Worm (Caenorhabditis elegans) whole organism, L2 larva: ENCODE results near the gene F19H8.2.

Experiments used
- C34F6.9 ChIP-seq: fragments of 150-350 bp; optimal IDR thresholded peaks from 2 replicates; lab custom pipeline; 2014; ENCODE audit warnings: missing biosample characterization, missing genetic modification characterization
- F13H6.1 ChIP-seq: sonication (generic microtip); optimal IDR thresholded peaks from 2 replicates; lab custom pipeline; 2016; ENCODE audit warnings: missing genetic modification characterization, missing compliant biosample characterization
- Y55F3AM.14 ChIP-seq: fragments of 200-800 bp; sonication (Bioruptor generic); optimal IDR thresholded peaks from 2 replicates; lab custom pipeline; 2018; ENCODE audit warnings: mild to moderate bottlenecking, missing genetic modification characterization, missing compliant biosample characterization
- ZK546.5 ChIP-seq: sonication (generic microtip); optimal IDR thresholded peaks from 2 replicates; lab custom pipeline; 2017; ENCODE audit warnings: missing biosample characterization, missing genetic modification characterization
- alr-1 ChIP-seq: fragments of 150-350 bp; optimal IDR thresholded peaks from 2 replicates; lab custom pipeline; 2014; ENCODE audit warnings: missing biosample characterization, missing genetic modification characterization
- aly-2 ChIP-seq: fragments of 150-350 bp; optimal IDR thresholded peaks from 2 replicates; lab custom pipeline; 2014; ENCODE audit warnings: missing biosample characterization, missing genetic modification characterization
- ama-1 ChIP-seq: fragments of 150-350 bp; optimal IDR thresholded peaks from 2 replicates; lab custom pipeline; 2018; ENCODE audit warnings: inconsistent platforms
- blmp-1 ChIP-seq: sonication (generic microtip); optimal IDR thresholded peaks from 2 replicates; lab custom pipeline; 2017; ENCODE audit warnings: missing genetic modification characterization, mild to moderate bottlenecking, missing compliant biosample characterization, antibody characterized with exemption, moderate library complexity; ENCODE audit not compliant: insufficient read depth
- ceh-16 ChIP-seq: fragments of 150-350 bp; optimal IDR thresholded peaks from 2 replicates; lab custom pipeline; 2014; ENCODE audit warnings: missing biosample characterization, missing genetic modification characterization
- crh-2 ChIP-seq: sonication (generic microtip); optimal IDR thresholded peaks from 2 replicates; lab custom pipeline; 2017; ENCODE audit warnings: missing biosample characterization, missing genetic modification characterization
- dmd-4 ChIP-seq: sonication (generic microtip); optimal IDR thresholded peaks from 2 replicates; lab custom pipeline; 2017; ENCODE audit warnings: missing biosample characterization, missing genetic modification characterization
- elt-1 ChIP-seq: fragments of 150-350 bp; optimal IDR thresholded peaks from 2 replicates; lab custom pipeline; 2014; ENCODE audit warnings: missing biosample characterization, missing genetic modification characterization
- elt-3 ChIP-seq: sonication (generic microtip); optimal IDR thresholded peaks from 2 replicates; lab custom pipeline; 2017; ENCODE audit warnings: missing biosample characterization, missing genetic modification characterization
- fos-1 ChIP-seq: fragments of 150-350 bp; optimal IDR thresholded peaks from 2 replicates; lab custom pipeline; 2014; ENCODE audit warnings: missing biosample characterization, missing genetic modification characterization
- gmeb-1 ChIP-seq: fragments of 150-350 bp; optimal IDR thresholded peaks from 2 replicates; lab custom pipeline; 2014; ENCODE audit warnings: missing biosample characterization, missing genetic modification characterization
- lin-11 ChIP-seq: fragments of 150-350 bp; sonication (generic microtip); optimal IDR thresholded peaks from 2 replicates; lab custom pipeline; 2014; ENCODE audit warnings: missing biosample characterization, missing genetic modification characterization, inconsistent platforms, mixed read lengths
- lin-39 ChIP-seq: fragments of 150-350 bp; optimal IDR thresholded peaks from 2 replicates; lab custom pipeline; 2014; ENCODE audit warnings: missing biosample characterization, missing genetic modification reagents, missing genetic modification characterization
- lsy-2 ChIP-seq, 2 experiments: fragments of 150-350 bp in 1 of 2; sonication (generic microtip) in 1 of 2; optimal IDR thresholded peaks; 2 replicates each; lab custom pipeline; 2014 to 2017; ENCODE audit warnings: missing biosample characterization in 2 of 2, missing genetic modification characterization in 2 of 2
- nhr-11 ChIP-seq: fragments of 150-350 bp; optimal IDR thresholded peaks from 2 replicates; lab custom pipeline; 2014; ENCODE audit warnings: missing biosample characterization, missing genetic modification characterization
- nhr-129 ChIP-seq: fragments of 150-350 bp; optimal IDR thresholded peaks from 2 replicates; lab custom pipeline; 2014; ENCODE audit warnings: missing biosample characterization, missing genetic modification characterization
- nhr-237 ChIP-seq: fragments of 150-350 bp; optimal IDR thresholded peaks from 2 replicates; lab custom pipeline; 2014; ENCODE audit warnings: missing biosample characterization, missing genetic modification characterization
- sem-4 ChIP-seq: fragments of 150-350 bp; optimal IDR thresholded peaks from 2 replicates; lab custom pipeline; 2014; ENCODE audit warnings: missing biosample characterization, missing genetic modification reagents, missing genetic modification characterization
- sma-3 ChIP-seq: sonication (generic microtip); optimal IDR thresholded peaks from 2 replicates; lab custom pipeline; 2016; ENCODE audit warnings: missing genetic modification reagents, missing genetic modification characterization, missing compliant biosample characterization
- sma-9 ChIP-seq, 2 experiments: fragments of 150-350 bp in 1 of 2; sonication (generic microtip) in 1 of 2; optimal IDR thresholded peaks; 2 replicates each; lab custom pipeline; 2014 to 2016; ENCODE audit warnings: missing genetic modification characterization in 2 of 2, mild to moderate bottlenecking in 1 of 2, missing biosample characterization in 1 of 2, missing compliant biosample characterization in 1 of 2, missing genetic modification reagents in 1 of 2, moderate library complexity in 1 of 2
- snpc-4 ChIP-seq: fragments of 150-350 bp; optimal IDR thresholded peaks from 2 replicates; lab custom pipeline; 2014; ENCODE audit warnings: missing biosample characterization, missing genetic modification characterization
- unc-39 ChIP-seq: fragments of 150-350 bp; optimal IDR thresholded peaks from 2 replicates; lab custom pipeline; 2014; ENCODE audit warnings: missing biosample characterization, missing genetic modification characterization
- unc-55 ChIP-seq: fragments of 150-350 bp; sonication (generic microtip); optimal IDR thresholded peaks from 3 replicates; lab custom pipeline; 2014; ENCODE audit warnings: missing biosample characterization, missing genetic modification reagents, missing genetic modification characterization
- unc-62 ChIP-seq: fragments of 150-350 bp; optimal IDR thresholded peaks from 2 replicates; lab custom pipeline; 2014; ENCODE audit warnings: missing biosample characterization, missing genetic modification reagents, missing genetic modification characterization
- ztf-1 ChIP-seq: fragments of 200-800 bp; sonication (Bioruptor generic); conservative IDR thresholded peaks from 2 replicates; pipeline ENCODE4 v1.3.6; 2022; ENCODE audit warnings: missing genetic modification characterization, missing compliant biosample characterization
- ztf-11 ChIP-seq: sonication (generic microtip); optimal IDR thresholded peaks from 2 replicates; lab custom pipeline; 2017; ENCODE audit warnings: missing biosample characterization, missing genetic modification characterization

Gene F19H8.2

ce11 chrII:14578716-14579115 is 27.0 kb downstream of the F19H8.2 start, which contains the start of gene C01G12.9:
Gene C01G12.9 (plus strand): TSS chrII:14579016.
- TF ChIP-seq ztf-1 (GFP tag; lab: Robert Waterston, UW), result no peak
- TF ChIP-seq sma-3 (GFP tag; lab: Kevin White, UChicago), result no peak
- TF ChIP-seq lin-11, result no peak
- TF ChIP-seq Y55F3AM.14 (GFP tag; lab: Kevin White, UChicago), result no peak
- TF ChIP-seq elt-3 (tag; lab: Kevin White, UChicago), result no peak
- no peak for TF ChIP-seq C34F6.9 (tag; lab: Kevin White, UChicago)
- TF ChIP-seq unc-62, result no peak
- TF ChIP-seq gmeb-1 (tag; lab: Kevin White, UChicago), result no peak
- no peak for TF ChIP-seq ceh-16
- TF ChIP-seq nhr-129 (tag; lab: Kevin White, UChicago), result no peak
- no peak for TF ChIP-seq crh-2
- no peak for TF ChIP-seq unc-39 (tag; lab: Kevin White, UChicago)
- TF ChIP-seq snpc-4 (tag; lab: Kevin White, UChicago), result no peak
- no peak for TF ChIP-seq F13H6.1 (tag; lab: Kevin White, UChicago)

DNA sequence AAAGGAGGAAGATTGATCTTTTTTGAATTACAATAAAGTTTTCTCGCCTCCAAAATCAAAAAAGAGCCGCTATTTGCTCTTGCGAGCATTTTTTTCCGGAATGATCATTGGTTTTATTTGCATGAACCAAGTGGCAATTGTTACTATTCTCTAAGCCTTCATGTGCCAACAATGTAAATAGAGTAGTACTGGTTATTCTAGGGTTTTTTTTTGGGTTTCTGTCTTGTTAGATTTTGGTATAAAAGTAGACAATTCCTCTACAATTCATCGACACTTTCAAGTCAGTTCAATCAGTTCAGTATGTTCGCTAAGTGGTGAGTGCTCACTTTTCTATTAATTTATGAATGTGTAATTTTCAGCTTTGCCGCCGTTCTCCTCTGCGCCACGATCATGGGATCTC is 27.7 kb downstream of the F19H8.2 start, which contains the start of gene nspb-7:
Gene nspb-7 (plus strand): TSS at position 301 of the 400 bp plus-strand sequence.
- TF ChIP-seq alr-1, result no peak
- no peak for TF ChIP-seq fos-1 (tag; lab: Kevin White, UChicago)
- no peak for TF ChIP-seq ztf-1 (GFP tag; lab: Robert Waterston, UW)
- TF ChIP-seq nhr-11 (tag; lab: Kevin White, UChicago), result no peak

DNA sequence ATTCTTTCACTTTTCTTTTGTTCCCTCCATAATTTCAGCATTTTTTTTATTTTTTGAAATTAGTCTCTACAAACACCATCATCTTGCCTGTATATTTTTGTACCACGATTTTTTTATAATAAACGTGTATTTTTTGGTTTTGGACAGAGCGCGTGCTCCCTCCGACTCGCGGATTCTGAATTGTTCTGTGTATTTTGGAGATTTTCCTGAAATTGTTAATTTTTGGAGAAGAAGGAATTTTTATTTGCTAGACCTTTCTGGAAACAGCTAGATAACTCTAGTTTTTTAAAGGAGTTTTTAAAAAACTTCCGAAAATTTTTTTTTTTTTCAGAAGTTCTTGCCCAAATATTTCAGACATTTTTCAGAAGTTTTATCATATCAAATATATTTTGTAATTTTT is 29.2 kb downstream of the F19H8.2 start, which contains the start of gene C01G12.13:
Gene C01G12.13 (plus strand): TSS at position 301 of the 400 bp plus-strand sequence.
- no peak for TF ChIP-seq unc-62
- TF ChIP-seq nhr-11 (tag; lab: Kevin White, UChicago), result no peak
- no peak for TF ChIP-seq nhr-237 (tag; lab: Kevin White, UChicago)
- no peak for TF ChIP-seq nhr-129 (tag; lab: Kevin White, UChicago)

- TF ChIP-seq unc-62 (no peak), sma-9 (GFP tag; optimal IDR thresholded peaks at IDR 0.05; lab: Kevin White, UChicago) (no peak), sma-9 (tag; optimal IDR thresholded peaks at IDR 0.05; lab: Kevin White, UChicago) (no peak), ZK546.5 (tag; lab: Kevin White, UChicago) (no peak), lin-39 (tag; lab: Kevin White, UChicago) (no peak), blmp-1 (tag; lab: Kevin White, UChicago) (no peak), nhr-11 (tag; lab: Kevin White, UChicago) (no peak), dmd-4 (tag; lab: Kevin White, UChicago) (no peak), elt-1 (tag; lab: Kevin White, UChicago) (no peak), lin-11 (no peak), aly-2 (tag; lab: Kevin White, UChicago) (no peak)
These were observed 30.9 kb downstream of the F19H8.2 start for ce11 chrII:14574790-14575189.

DNA sequence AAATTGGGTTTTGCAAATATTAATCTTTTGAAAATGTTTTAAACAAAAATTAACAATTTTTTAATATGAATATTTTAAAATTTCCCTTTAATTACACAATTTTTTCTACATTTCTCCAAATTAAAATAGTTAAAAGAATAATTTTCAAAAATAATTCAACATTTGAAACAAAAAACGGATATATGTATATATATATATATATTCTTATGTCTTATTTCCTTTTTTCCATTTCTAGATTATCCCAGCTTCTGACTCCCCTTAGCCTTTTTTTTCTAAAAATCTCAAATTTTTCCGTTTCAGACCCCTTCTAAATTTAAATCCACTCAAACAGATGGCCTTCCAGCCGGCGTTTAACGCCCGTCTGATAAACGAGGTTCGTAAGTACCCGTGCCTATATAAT is 32.4 kb downstream of the F19H8.2 start, which contains the start of gene madf-5:
Gene madf-5 (plus strand): TSS at position 301 of the 400 bp plus-strand sequence.
- TF ChIP-seq lin-11 (no peak), unc-39 (tag; lab: Kevin White, UChicago) (no peak), ztf-11 (no peak), alr-1 (no peak)
- TF ChIP-seq, all 48 proteins: peak for 0

DNA sequence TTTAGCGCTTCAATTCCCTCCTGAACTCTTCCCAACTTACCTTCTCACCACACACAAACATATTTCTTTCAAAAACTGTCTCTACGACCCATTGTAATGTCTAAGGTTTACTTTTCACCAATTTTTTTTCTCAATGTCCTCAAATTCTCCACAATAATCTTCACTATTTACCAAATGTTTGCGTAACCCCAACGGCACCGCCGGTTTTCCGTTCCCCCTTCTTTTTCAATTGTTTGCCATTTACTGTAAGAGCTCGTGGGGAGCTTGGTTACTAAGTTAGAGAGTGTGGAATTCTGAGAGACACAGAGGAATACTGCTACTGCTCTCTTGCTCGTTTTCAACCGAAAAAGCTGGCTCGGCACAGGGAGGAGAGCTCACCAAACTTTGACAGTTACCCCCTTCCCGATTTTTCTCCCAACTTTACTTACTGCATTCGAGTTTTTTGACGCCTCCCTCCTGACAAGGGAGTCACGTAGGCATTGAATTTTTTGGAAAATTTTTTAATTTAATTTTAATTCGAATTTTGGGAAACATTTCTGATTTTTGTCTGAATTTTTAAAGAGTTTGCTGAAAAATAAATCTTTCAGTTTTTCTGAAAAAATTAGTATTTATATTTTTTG is 35.0 kb downstream of the F19H8.2 start:
- TF ChIP-seq nhr-129 (tag; lab: Kevin White, UChicago) (peak; percentile 42), F13H6.1 (tag; lab: Kevin White, UChicago) (peak; percentile 54), alr-1 (no peak), dmd-4 (tag; lab: Kevin White, UChicago) (no peak), blmp-1 (tag; lab: Kevin White, UChicago) (no peak), sem-4 (tag; lab: Kevin White, UChicago) (no peak)
- TF ChIP-seq, all 48 proteins: peak for 2

- no peak for TF ChIP-seq sem-4 (tag; lab: Kevin White, UChicago)
- no peak for TF ChIP-seq unc-62
- TF ChIP-seq lsy-2 (tag; optimal IDR thresholded peaks at IDR 0.05; lab: Kevin White, UChicago), result peak in 1 of 2 experiments; percentile 34
- no peak for TF ChIP-seq ama-1
- no peak for TF ChIP-seq Y55F3AM.14 (GFP tag; lab: Kevin White, UChicago)
- peak; percentile 19 for TF ChIP-seq unc-55 (GFP tag; lab: Kevin White, UChicago)
- peak; percentile 5 for TF ChIP-seq sma-9 (GFP tag; optimal IDR thresholded peaks at IDR 0.05; lab: Kevin White, UChicago)
- no peak for TF ChIP-seq sma-9 (tag; optimal IDR thresholded peaks at IDR 0.05; lab: Kevin White, UChicago)
- peak; percentile 28 for TF ChIP-seq F13H6.1 (tag; lab: Kevin White, UChicago)
These were observed 36.3 kb downstream of the F19H8.2 start for ce11 chrII:14569322-14569721.
